Worm (Caenorhabditis elegans): ENCODE results near the gene zyg-9.

DNA sequence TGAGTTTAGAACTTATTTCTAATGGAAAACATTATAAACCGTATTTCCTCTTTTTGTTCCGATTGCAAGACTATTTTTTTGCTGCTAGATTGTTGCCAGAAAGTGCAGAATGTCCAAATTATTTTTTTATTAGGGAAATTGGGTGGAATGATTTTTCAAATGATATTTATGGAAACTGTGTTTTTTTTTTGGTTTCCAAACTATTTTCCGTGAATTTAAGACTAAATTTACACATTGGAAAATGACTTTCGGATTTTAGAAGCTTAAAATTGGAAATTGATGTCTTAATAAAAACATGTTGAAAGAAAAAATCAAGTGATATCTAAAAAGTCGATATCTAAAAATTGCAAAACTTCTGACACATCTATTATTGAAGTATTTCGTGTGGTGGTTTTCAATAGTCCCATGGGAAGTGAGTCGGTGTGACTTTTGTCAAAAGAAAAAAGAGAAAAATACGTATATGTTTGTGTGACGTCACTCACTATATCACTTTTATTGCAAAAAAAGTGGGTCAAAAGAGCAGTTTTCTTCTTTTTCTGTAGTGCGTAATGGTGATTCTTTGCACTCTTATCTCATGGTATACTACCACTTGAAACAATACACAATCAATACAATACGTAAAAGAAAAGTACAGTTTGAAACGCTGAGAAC, 46.6 kb downstream of the zyg-9 start:
- no peak for TF ChIP-seq cog-1 (tag; optimal IDR thresholded peaks at IDR 0.05)
- TF ChIP-seq ztf-29 (GFP tag; IDR thresholded peaks at IDR 0.05), result no peak
